Worm (Caenorhabditis elegans) whole organism, midembryonic: ENCODE data around the gene C05B5.5.

Experiments used
- med-1 ChIP-seq: sonication (generic microtip); optimal IDR thresholded peaks from 2 replicates; lab custom pipeline; 2017; ENCODE audit warnings: missing genetic modification characterization, mild to moderate bottlenecking, missing compliant biosample characterization, antibody characterized with exemption, missing genetic modification reagents; ENCODE audit not compliant: insufficient read depth
- ztf-29 ChIP-seq: fragments of 200-800 bp; sonication (Bioruptor generic); IDR thresholded peaks from 2 replicates; pipeline ENCODE4 v1.3.6; 2022; ENCODE audit warnings: missing genetic modification reagents, missing genetic modification characterization, missing compliant biosample characterization

DNA sequence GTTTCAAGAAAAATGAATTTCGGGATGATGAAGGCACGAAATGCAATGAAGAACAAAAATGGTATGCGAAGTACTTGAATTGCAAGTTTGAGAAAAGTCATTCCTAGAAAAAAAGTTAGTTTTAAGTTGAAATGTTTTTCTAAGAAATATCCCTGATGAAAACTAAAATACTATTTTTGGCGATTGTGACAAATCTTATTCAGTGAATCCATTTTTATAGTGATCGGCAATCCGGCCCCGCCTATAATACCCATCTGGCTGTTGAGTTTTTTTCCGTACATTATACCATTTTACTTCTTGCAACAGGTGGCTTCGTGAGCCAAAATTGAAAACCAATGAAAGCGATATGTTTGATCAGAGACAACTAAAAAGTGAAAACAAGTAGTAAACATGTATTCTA, 1.9 kb upstream of the C05B5.5 start, which contains the start of gene C05B5.17:
- TF ChIP-seq ztf-29 (GFP tag; lab: Robert Waterston, UW) (no peak), med-1 (GFP tag; lab: Kevin White, UChicago) (no peak)
